Worm (Caenorhabditis elegans): Measurements from ENCODE around the gene F09B12.5.

DNA sequence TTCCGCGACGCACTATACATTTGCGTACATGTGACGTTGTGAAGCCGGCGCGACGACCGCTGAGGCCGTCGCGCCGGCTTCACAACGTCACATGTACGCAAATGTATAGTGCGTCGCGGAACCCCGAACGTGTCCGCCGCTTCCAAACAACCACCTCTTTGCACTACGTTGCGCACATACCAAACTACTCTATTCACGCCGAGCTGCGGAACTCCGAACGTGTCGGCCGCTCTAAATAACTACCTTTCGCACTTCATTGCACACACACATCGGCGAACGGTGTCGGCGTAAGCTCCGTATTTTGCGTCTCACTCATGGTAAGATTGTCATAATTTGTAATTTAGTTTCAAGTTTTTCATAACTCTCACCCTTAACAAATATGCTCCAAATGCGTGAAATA, 27.7 kb downstream of the F09B12.5 start:
- TF ChIP-seq klf-2 (GFP tag; conservative IDR thresholded peaks at IDR 0.05) (no peak), flt-1 (GFP tag; IDR thresholded peaks at IDR 0.05) (no peak), ztf-23 (GFP tag; IDR thresholded peaks at IDR 0.05) (no peak), ref-1 (GFP tag; conservative IDR thresholded peaks at IDR 0.05) (no peak), cog-1 (tag; optimal IDR thresholded peaks at IDR 0.05) (no peak), T22C8.4 (GFP tag; IDR thresholded peaks at IDR 0.05) (no peak), ztf-29 (GFP tag; IDR thresholded peaks at IDR 0.05) (no peak), med-1 (GFP tag; optimal IDR thresholded peaks at IDR 0.05; ENCODE audit: insufficient read depth) (no peak), tab-1 (GFP tag; IDR thresholded peaks at IDR 0.05) (no peak)
